Worm (Caenorhabditis elegans): ENCODE measurements around the gene C37E2.3.
A peak's percentile ranks its signal among the peaks of the same experiment; 100 is the strongest.

Gene C37E2.3

ce11 chrX:14161684-14162347, 18.4 kb upstream of the C37E2.3 start, which contains the start of gene lgc-25 (continued):
- TF ChIP-seq sdz-12 (GFP tag; optimal IDR thresholded peaks at IDR 0.05): no peak
- peak; percentile 70 for TF ChIP-seq madf-9 (GFP tag; conservative IDR thresholded peaks at IDR 0.05)
- peak; percentile 73 for TF ChIP-seq egl-43 (GFP tag; IDR thresholded peaks at IDR 0.05)
- TF ChIP-seq vab-7 (GFP tag; IDR thresholded peaks at IDR 0.05): peak; percentile 84
- TF ChIP-seq ces-1 (GFP tag; optimal IDR thresholded peaks at IDR 0.05): no peak
- no peak for TF ChIP-seq lsy-2 (tag; optimal IDR thresholded peaks at IDR 0.05)
- peak; percentile 56; the same call in 1 of the 2 replicates for TF ChIP-seq F26F4.8 (GFP tag; conservative IDR thresholded peaks at IDR 0.05)
- no peak for TF ChIP-seq daf-12 (tag; optimal IDR thresholded peaks at IDR 0.05)
- no peak for TF ChIP-seq lin-29 (GFP tag; IDR thresholded peaks at IDR 0.05)
- no peak for TF ChIP-seq nhr-11 (tag; optimal IDR thresholded peaks at IDR 0.05)
- TF ChIP-seq mes-2 (tag; optimal IDR thresholded peaks at IDR 0.05; ENCODE audit: poor library complexity, severe bottlenecking): no peak
- peak; percentile 62 for TF ChIP-seq nhr-102 (tag; optimal IDR thresholded peaks at IDR 0.05)
- TF ChIP-seq hlh-11 (tag; optimal IDR thresholded peaks at IDR 0.05): peak; percentile 55
- no peak for TF ChIP-seq fos-1 (tag; optimal IDR thresholded peaks at IDR 0.05)
- no peak for TF ChIP-seq unc-130 (GFP tag; optimal IDR thresholded peaks at IDR 0.05)
- TF ChIP-seq D1046.2 (GFP tag; IDR thresholded peaks at IDR 0.05): peak; percentile 16; the same call in 1 of the 2 replicates
- TF ChIP-seq nhr-25 (tag; optimal IDR thresholded peaks at IDR 0.05; ENCODE audit: borderline replicate concordance, insufficient read depth): peak; percentile 31
- no peak for TF ChIP-seq spr-1 (tag; optimal IDR thresholded peaks at IDR 0.05)
- TF ChIP-seq egl-27 (tag; optimal IDR thresholded peaks at IDR 0.05): no peak
- TF ChIP-seq ctbp-1 (GFP tag; IDR thresholded peaks at IDR 0.05): peak; percentile 62
- peak; percentile 28; the same call in 1 of the 2 replicates for TF ChIP-seq tra-1 (GFP tag; IDR thresholded peaks at IDR 0.05)
- TF ChIP-seq Y48G9A.11 (GFP tag; IDR thresholded peaks at IDR 0.05): peak; percentile 50; the same call in 1 of the 2 replicates
- no peak for TF ChIP-seq zag-1 (tag; optimal IDR thresholded peaks at IDR 0.05)
- 0 out of 2 replicates have a peak, but pooled peaks have one; percentile 62 for TF ChIP-seq Y75B8A.6 (GFP tag; IDR thresholded peaks at IDR 0.05)
- TF ChIP-seq ceh-20 (GFP tag; IDR thresholded peaks at IDR 0.05): peak; percentile 75
- TF ChIP-seq cey-2 (tag; optimal IDR thresholded peaks at IDR 0.05; ENCODE audit: borderline replicate concordance, insufficient read depth): no peak
- no peak for TF ChIP-seq F37D6.2 (tag; optimal IDR thresholded peaks at IDR 0.05)
- peak; percentile 52 for TF ChIP-seq nhr-77 (tag; optimal IDR thresholded peaks at IDR 0.05)
- TF ChIP-seq mxl-2 (GFP tag; conservative IDR thresholded peaks at IDR 0.05): no peak
- no peak for TF ChIP-seq ztf-11 (tag; optimal IDR thresholded peaks at IDR 0.05)
- TF ChIP-seq dmd-9 (GFP tag; IDR thresholded peaks at IDR 0.05): 0 out of 2 replicates have a peak, but pooled peaks have one; percentile 44
- peak; percentile 17 for TF ChIP-seq lin-13 (GFP tag; optimal IDR thresholded peaks at IDR 0.05)
- TF ChIP-seq hif-1 (tag; optimal IDR thresholded peaks at IDR 0.05): peak in 1 of 2 experiments; percentile 3
- TF ChIP-seq dpl-1 (GFP tag; optimal IDR thresholded peaks at IDR 0.05): no peak
- 0 out of 2 replicates have a peak, but pooled peaks have one; percentile 48 for TF ChIP-seq pha-4 (GFP tag; IDR thresholded peaks at IDR 0.05)
- TF ChIP-seq pha-4 (tag; optimal IDR thresholded peaks at IDR 0.05): no peak
- peak; percentile 7 for TF ChIP-seq nhr-28 (tag; optimal IDR thresholded peaks at IDR 0.05)
- TF ChIP-seq zfp-2 (tag; optimal IDR thresholded peaks at IDR 0.05): peak; percentile 18
- no peak for TF ChIP-seq arid-1 (GFP tag; conservative IDR thresholded peaks at IDR 0.05)
- peak; percentile 12 for TF ChIP-seq lir-3 (tag; optimal IDR thresholded peaks at IDR 0.05)
- peak; percentile 68 for TF ChIP-seq T26A8.4 (GFP tag; IDR thresholded peaks at IDR 0.05)
- TF ChIP-seq nhr-48 (tag; optimal IDR thresholded peaks at IDR 0.05): peak; percentile 66
- no peak; the same call in none of the 2 replicates for TF ChIP-seq lin-38 (GFP tag; IDR thresholded peaks at IDR 0.05)
- TF ChIP-seq aha-1 (tag): no peak
- peak; percentile 47 to 81 for TF ChIP-seq daf-16 (GFP tag; optimal IDR thresholded peaks at IDR 0.05)
- peak; percentile 82 for TF ChIP-seq daf-16 (tag; optimal IDR thresholded peaks at IDR 0.05)
- TF ChIP-seq lim-7 (GFP tag; IDR thresholded peaks at IDR 0.05): peak; percentile 81
- no peak for TF ChIP-seq F10B5.3 (tag; optimal IDR thresholded peaks at IDR 0.05)
- TF ChIP-seq set-16 (GFP tag; IDR thresholded peaks at IDR 0.05): no peak
- TF ChIP-seq daf-8 (GFP tag; IDR thresholded peaks at IDR 0.05): no peak

Measured in whole organism, L4 larva.